Worm (Caenorhabditis elegans) whole organism, L1 larva: ENCODE measurements around the gene K09G1.1.

Source experiments
- C16A3.4 ChIP-seq: fragments of 150-350 bp; optimal IDR thresholded peaks from 2 replicates; lab custom pipeline; 2014; ENCODE audit warnings: missing biosample characterization, missing genetic modification characterization
- C34B4.2 ChIP-seq: sonication (generic microtip); optimal IDR thresholded peaks from 2 replicates; lab custom pipeline; 2017; ENCODE audit warnings: mild to moderate bottlenecking, missing genetic modification characterization, missing compliant biosample characterization
- F16B12.6 ChIP-seq: fragments of 150-350 bp; optimal IDR thresholded peaks from 2 replicates; lab custom pipeline; 2014; ENCODE audit warnings: missing biosample characterization, missing genetic modification characterization
- alr-1 ChIP-seq: fragments of 200-800 bp; sonication (Bioruptor generic); optimal IDR thresholded peaks from 2 replicates; lab custom pipeline; 2018; ENCODE audit warnings: borderline replicate concordance, mild to moderate bottlenecking, missing genetic modification characterization, missing compliant biosample characterization
- aly-2 ChIP-seq: fragments of 150-350 bp; optimal IDR thresholded peaks from 2 replicates; lab custom pipeline; 2014; ENCODE audit warnings: missing biosample characterization, missing genetic modification characterization
- ama-1 ChIP-seq: fragments of 150-350 bp; optimal IDR thresholded peaks from 2 replicates; lab custom pipeline; 2014
- blmp-1 ChIP-seq: fragments of 150-350 bp; optimal IDR thresholded peaks from 2 replicates; lab custom pipeline; 2014; ENCODE audit warnings: missing biosample characterization, missing genetic modification characterization
- ceh-63 ChIP-seq: fragments of 200-800 bp; sonication (Bioruptor generic); optimal IDR thresholded peaks from 2 replicates; lab custom pipeline; 2018; ENCODE audit warnings: mild to moderate bottlenecking, missing genetic modification characterization, missing compliant biosample characterization
- ceh-8 ChIP-seq: fragments of 200-800 bp; sonication (Bioruptor generic); optimal IDR thresholded peaks from 2 replicates; lab custom pipeline; 2018; ENCODE audit warnings: mild to moderate bottlenecking, missing genetic modification characterization, moderate library complexity, missing compliant biosample characterization
- ceh-82 ChIP-seq, 3 experiments: fragments of 150-350 bp in 1 of 3; sonication (generic microtip) in 2 of 3; optimal IDR thresholded peaks; 2 replicates each; lab custom pipeline; 2014 to 2017; ENCODE audit warnings: missing biosample characterization in 3 of 3, missing genetic modification characterization in 3 of 3
- ceh-90 ChIP-seq: sonication (generic microtip); optimal IDR thresholded peaks from 2 replicates; lab custom pipeline; 2016; ENCODE audit warnings: missing genetic modification characterization, missing compliant biosample characterization
- dpl-1 ChIP-seq, 3 experiments: fragments of 150-350 bp in 2 of 3; sonication (generic microtip) in 1 of 3; optimal IDR thresholded peaks; 2 replicates each; lab custom pipeline; 2014 to 2017; ENCODE audit warnings: missing biosample characterization in 3 of 3, missing genetic modification characterization in 3 of 3, missing genetic modification reagents in 3 of 3
- egl-13 ChIP-seq: sonication (generic microtip); optimal IDR thresholded peaks from 2 replicates; lab custom pipeline; 2016; ENCODE audit warnings: missing genotype, missing genetic modification reagents, missing genetic modification characterization, missing compliant biosample characterization
- egl-27 ChIP-seq, 2 experiments: fragments of 150-350 bp in 1 of 2; sonication (generic microtip); optimal IDR thresholded peaks; 3 replicates each; lab custom pipeline; 2017 to 2018; ENCODE audit warnings: missing biosample characterization in 2 of 2, missing genetic modification characterization in 2 of 2, missing genetic modification reagents in 2 of 2
- ets-5 ChIP-seq: fragments of 200-800 bp; sonication (Bioruptor generic); IDR thresholded peaks from 2 replicates; pipeline ENCODE4 v1.3.6; 2022; ENCODE audit warnings: missing genetic modification characterization, missing compliant biosample characterization
- fkh-10 ChIP-seq: sonication (generic microtip); optimal IDR thresholded peaks from 2 replicates; lab custom pipeline; 2017; ENCODE audit warnings: missing biosample characterization, missing genetic modification reagents, missing genetic modification characterization
- fos-1 ChIP-seq: fragments of 150-350 bp; optimal IDR thresholded peaks from 2 replicates; lab custom pipeline; 2014; ENCODE audit warnings: missing biosample characterization, missing genetic modification characterization
- hlh-17 ChIP-seq: fragments of 200-800 bp; sonication (Bioruptor generic); optimal IDR thresholded peaks from 2 replicates; lab custom pipeline; 2018; ENCODE audit warnings: missing genetic modification characterization, mild to moderate bottlenecking, missing compliant biosample characterization, moderate library complexity, borderline replicate concordance
- irx-1 ChIP-seq: sonication (generic microtip); optimal IDR thresholded peaks from 2 replicates; lab custom pipeline; 2016; ENCODE audit warnings: missing genetic modification characterization, missing compliant biosample characterization
- isw-1 ChIP-seq: fragments of 200-800 bp; sonication (Bioruptor generic); IDR thresholded peaks from 2 replicates; pipeline ENCODE4 v1.3.6; 2022; ENCODE audit warnings: missing genetic modification characterization, missing compliant biosample characterization
- jun-1 ChIP-seq: fragments of 150-350 bp; optimal IDR thresholded peaks from 2 replicates; lab custom pipeline; 2014; ENCODE audit warnings: missing biosample characterization, missing genetic modification reagents, missing genetic modification characterization
- lin-13 ChIP-seq: fragments of 150-350 bp; optimal IDR thresholded peaks from 2 replicates; lab custom pipeline; 2014; ENCODE audit warnings: missing biosample characterization, missing genetic modification reagents, missing genetic modification characterization
- lin-14 ChIP-seq: fragments of 200-800 bp; sonication (Bioruptor generic); optimal IDR thresholded peaks from 2 replicates; lab custom pipeline; 2018; ENCODE audit warnings: mild to moderate bottlenecking, missing genetic modification characterization, moderate library complexity, missing compliant biosample characterization
- lin-15B ChIP-seq: fragments of 150-350 bp; sonication (generic microtip); optimal IDR thresholded peaks from 3 replicates; lab custom pipeline; 2014; ENCODE audit warnings: missing biosample characterization, missing genetic modification characterization
- lin-35 ChIP-seq, 2 experiments: fragments of 150-350 bp; optimal IDR thresholded peaks; 2 replicates each; lab custom pipeline; 2014; ENCODE audit warnings: missing biosample characterization in 2 of 2, missing genetic modification characterization in 2 of 2, missing genetic modification reagents in 2 of 2
- lir-3 ChIP-seq: sonication (generic microtip); optimal IDR thresholded peaks from 2 replicates; lab custom pipeline; 2016; ENCODE audit warnings: mild to moderate bottlenecking, missing genetic modification characterization, moderate library complexity, missing compliant biosample characterization; ENCODE audit not compliant: poor library complexity
- lsy-2 ChIP-seq, 2 experiments: fragments of 150-350 bp; optimal IDR thresholded peaks; 2 replicates each; lab custom pipeline; 2014; ENCODE audit warnings: missing biosample characterization in 2 of 2, missing genetic modification characterization in 2 of 2
- mef-2 ChIP-seq: fragments of 150-350 bp; optimal IDR thresholded peaks from 2 replicates; lab custom pipeline; 2014; ENCODE audit warnings: missing biosample characterization, missing genetic modification characterization
- nhr-11 ChIP-seq: fragments of 150-350 bp; optimal IDR thresholded peaks from 2 replicates; lab custom pipeline; 2014; ENCODE audit warnings: missing biosample characterization, missing genetic modification characterization
- nhr-12 ChIP-seq: sonication (generic microtip); optimal IDR thresholded peaks from 2 replicates; lab custom pipeline; 2017; ENCODE audit warnings: missing biosample characterization, missing genetic modification characterization
- nhr-20 ChIP-seq: sonication (generic microtip); optimal IDR thresholded peaks from 2 replicates; lab custom pipeline; 2016; ENCODE audit warnings: mild to moderate bottlenecking, missing genetic modification characterization, missing compliant biosample characterization
- nhr-28 ChIP-seq: fragments of 150-350 bp; optimal IDR thresholded peaks from 2 replicates; lab custom pipeline; 2014; ENCODE audit warnings: missing biosample characterization, missing genetic modification characterization
- nhr-71 ChIP-seq: sonication (generic microtip); optimal IDR thresholded peaks from 2 replicates; lab custom pipeline; 2016; ENCODE audit warnings: mild to moderate bottlenecking, missing genetic modification characterization, moderate library complexity, missing compliant biosample characterization
- nhr-76 ChIP-seq: sonication (generic microtip); optimal IDR thresholded peaks from 2 replicates; lab custom pipeline; 2017; ENCODE audit warnings: missing biosample characterization, missing genetic modification characterization
- nhr-77 ChIP-seq: fragments of 150-350 bp; optimal IDR thresholded peaks from 2 replicates; lab custom pipeline; 2014; ENCODE audit warnings: missing biosample characterization, missing genetic modification characterization
- nhr-90 ChIP-seq: sonication (generic microtip); optimal IDR thresholded peaks from 2 replicates; lab custom pipeline; 2016; ENCODE audit warnings: mild to moderate bottlenecking, missing genetic modification characterization, missing compliant biosample characterization; ENCODE audit not compliant: poor library complexity
- pag-3 ChIP-seq: sonication (generic microtip); optimal IDR thresholded peaks from 2 replicates; lab custom pipeline; 2017; ENCODE audit warnings: missing genetic modification characterization, mild to moderate bottlenecking, missing compliant biosample characterization, antibody characterized with exemption, borderline replicate concordance; ENCODE audit not compliant: insufficient read depth
- pax-3 ChIP-seq: fragments of 200-800 bp; sonication (Bioruptor generic); optimal IDR thresholded peaks from 2 replicates; lab custom pipeline; 2018; ENCODE audit warnings: mild to moderate bottlenecking, missing genetic modification characterization, moderate library complexity, missing compliant biosample characterization
- rnt-1 ChIP-seq: sonication (generic microtip); optimal IDR thresholded peaks from 2 replicates; lab custom pipeline; 2016; ENCODE audit warnings: mild to moderate bottlenecking, missing genetic modification characterization, moderate library complexity, missing compliant biosample characterization
- snpc-4 ChIP-seq: fragments of 150-350 bp; optimal IDR thresholded peaks from 2 replicates; lab custom pipeline; 2014; ENCODE audit warnings: missing biosample characterization, missing genetic modification characterization
- snu-23 ChIP-seq: sonication (generic microtip); optimal IDR thresholded peaks from 2 replicates; lab custom pipeline; 2016; ENCODE audit warnings: missing genetic modification characterization, missing compliant biosample characterization
- swsn-7 ChIP-seq: sonication (generic microtip); optimal IDR thresholded peaks from 2 replicates; lab custom pipeline; 2016; ENCODE audit warnings: missing genetic modification characterization, missing compliant biosample characterization
- tbx-2 ChIP-seq: sonication (generic microtip); optimal IDR thresholded peaks from 2 replicates; lab custom pipeline; 2016; ENCODE audit warnings: missing genetic modification characterization, missing compliant biosample characterization
- unc-30 ChIP-seq: sonication (generic microtip); optimal IDR thresholded peaks from 2 replicates; lab custom pipeline; 2017; ENCODE audit warnings: missing biosample characterization, missing genetic modification characterization
- unc-62 ChIP-seq: fragments of 150-350 bp; optimal IDR thresholded peaks from 2 replicates; lab custom pipeline; 2014; ENCODE audit warnings: missing biosample characterization, missing genetic modification reagents, missing genetic modification characterization
- unc-86 ChIP-seq: sonication (generic microtip); optimal IDR thresholded peaks from 2 replicates; lab custom pipeline; 2016; ENCODE audit warnings: missing genetic modification characterization, missing compliant biosample characterization
- unc-98 ChIP-seq: fragments of 200-800 bp; sonication (Bioruptor generic); IDR thresholded peaks from 2 replicates; pipeline ENCODE4 v1.3.6; 2022; ENCODE audit warnings: missing genetic modification characterization, missing compliant biosample characterization
- xbp-1 ChIP-seq: sonication (generic microtip); optimal IDR thresholded peaks from 2 replicates; lab custom pipeline; 2016; ENCODE audit warnings: missing genetic modification characterization, missing compliant biosample characterization
- zag-1 ChIP-seq: fragments of 150-350 bp; optimal IDR thresholded peaks from 2 replicates; lab custom pipeline; 2014; ENCODE audit warnings: missing biosample characterization, missing genetic modification characterization
- ztf-4 ChIP-seq: fragments of 150-350 bp; optimal IDR thresholded peaks from 2 replicates; lab custom pipeline; 2014; ENCODE audit warnings: missing biosample characterization, missing genetic modification characterization

The K09G1.1 gene

DNA sequence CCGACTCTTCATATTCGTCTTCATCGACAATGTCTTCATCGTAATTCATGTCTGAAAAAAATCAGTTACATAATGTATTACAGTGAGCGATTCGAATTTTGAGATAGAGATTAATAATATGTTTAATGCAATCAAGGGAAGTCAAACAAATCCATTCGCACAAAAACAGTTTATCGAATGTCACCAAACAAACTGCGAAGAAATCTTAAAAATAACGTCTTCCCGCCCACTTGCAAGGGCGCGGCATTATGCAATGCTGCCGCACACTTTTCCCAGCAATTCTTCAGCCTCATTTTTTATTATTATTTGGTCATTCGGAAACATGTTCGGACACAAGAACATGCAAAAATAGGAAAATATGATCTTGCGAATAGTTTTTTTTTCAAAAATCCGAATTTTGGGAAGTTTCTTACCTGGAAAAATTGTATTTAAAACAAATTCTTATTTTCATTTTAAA is 39.1 kb upstream of the K09G1.1 start, which contains the start of gene mdf-1 (continued):
- TF ChIP-seq nhr-77 (tag; lab: Kevin White, UChicago) (no peak), lin-15B (peak; percentile 65), dpl-1 (GFP tag; optimal IDR thresholded peaks at IDR 0.05; lab: Kevin White, UChicago) (peak; percentile 85 to 93 (median 89)), fkh-10 (GFP tag; lab: Kevin White, UChicago) (no peak), pag-3 (tag; lab: Kevin White, UChicago) (no peak), nhr-28 (tag; lab: Kevin White, UChicago) (no peak), C34B4.2 (tag; lab: Kevin White, UChicago) (no peak), ets-5 (GFP tag; lab: Robert Waterston, UW) (no peak), zag-1 (tag; lab: Kevin White, UChicago) (no peak), unc-30 (tag; lab: Kevin White, UChicago) (no peak), irx-1 (tag; lab: Kevin White, UChicago) (peak; percentile 40), F16B12.6 (tag; lab: Kevin White, UChicago) (peak; percentile 10), nhr-76 (tag; lab: Kevin White, UChicago) (no peak), unc-98 (GFP tag; lab: Robert Waterston, UW) (no peak), lin-14 (GFP tag; lab: Kevin White, UChicago) (peak; percentile 77), nhr-20 (peak; percentile 75), ztf-4 (tag; lab: Kevin White, UChicago) (peak; percentile 24), C16A3.4 (tag; lab: Kevin White, UChicago) (peak; percentile 85), lin-13 (GFP tag; lab: Kevin White, UChicago) (peak; percentile 62), ceh-8 (GFP tag; lab: Kevin White, UChicago) (peak; percentile 34), alr-1 (tag; lab: Kevin White, UChicago) (no peak), ceh-63 (GFP tag; lab: Kevin White, UChicago) (no peak), snpc-4 (peak; percentile 35), hlh-17 (GFP tag; lab: Kevin White, UChicago) (no peak), nhr-90 (peak; percentile 68), fos-1 (tag; lab: Kevin White, UChicago) (no peak), unc-62 (GFP tag; lab: Kevin White, UChicago) (no peak), lsy-2 (tag; optimal IDR thresholded peaks at IDR 0.05; lab: Kevin White, UChicago) (peak; percentile 59 to 81), xbp-1 (tag; lab: Kevin White, UChicago) (peak; percentile 60), egl-27 (tag; optimal IDR thresholded peaks at IDR 0.05; lab: Kevin White, UChicago) (no peak), ceh-82 (tag; optimal IDR thresholded peaks at IDR 0.05; lab: Kevin White, UChicago) (peak; percentile 14 to 68 (median 43)), nhr-12 (no peak), ama-1 (lab: Kevin White, UChicago) (peak; percentile 29), swsn-7 (tag; lab: Kevin White, UChicago) (peak; percentile 67)

DNA sequence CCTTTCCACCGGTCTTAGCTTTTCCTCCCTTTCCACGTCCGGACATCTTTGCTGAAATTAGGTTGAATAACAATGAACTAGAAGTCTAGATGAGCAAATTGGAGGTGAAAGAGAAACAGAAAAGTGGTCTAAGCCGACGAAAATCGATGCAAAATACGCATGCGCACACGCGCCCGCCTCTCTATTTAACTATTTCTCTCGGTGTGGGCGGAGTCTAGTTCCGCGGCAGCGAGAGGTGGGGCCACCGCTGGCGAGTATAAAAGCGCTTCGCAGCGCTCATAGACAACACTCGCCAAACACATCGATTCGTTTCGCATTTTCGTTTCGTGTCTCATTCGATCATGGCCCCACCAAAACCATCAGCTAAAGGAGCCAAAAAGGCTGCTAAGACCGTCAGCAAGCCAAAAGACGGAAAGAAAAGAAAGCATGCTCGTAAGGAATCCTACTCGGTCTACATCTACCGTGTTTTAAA is 38.1 kb upstream of the K09G1.1 start, which contains the start of the genes his-35 and his-41:
his-35 (minus strand) TSS at position 51 of the 472 bp plus-strand sequence.
his-41 (plus strand) TSS at position 299 of the 472 bp plus-strand sequence.
- no peak for TF ChIP-seq nhr-11 (tag; lab: Kevin White, UChicago)
- TF ChIP-seq aly-2 (tag; lab: Kevin White, UChicago), result no peak
- TF ChIP-seq lin-14 (GFP tag; lab: Kevin White, UChicago), result peak; percentile 75
- peak; percentile 72 for TF ChIP-seq jun-1
- peak; percentile 7 for TF ChIP-seq pax-3 (tag; lab: Kevin White, UChicago)
- TF ChIP-seq snu-23 (GFP tag; lab: Kevin White, UChicago), result peak; percentile 75
- TF ChIP-seq nhr-71 (tag; lab: Kevin White, UChicago), result peak; percentile 83
- TF ChIP-seq tbx-2 (tag; lab: Kevin White, UChicago), result peak; percentile 69
- no peak for TF ChIP-seq mef-2 (tag; lab: Kevin White, UChicago)
- no peak for TF ChIP-seq unc-98 (GFP tag; lab: Robert Waterston, UW)
- TF ChIP-seq alr-1 (tag; lab: Kevin White, UChicago), result no peak
- TF ChIP-seq lir-3 (tag; lab: Kevin White, UChicago), result no peak
- TF ChIP-seq unc-86 (tag; lab: Kevin White, UChicago), result peak; percentile 59
- peak; percentile 31; the same call in 1 of the 2 replicates for TF ChIP-seq isw-1 (GFP tag; lab: Robert Waterston, UW)
- TF ChIP-seq C34B4.2 (tag; lab: Kevin White, UChicago), result no peak
- no peak for TF ChIP-seq blmp-1 (tag; lab: Kevin White, UChicago)
- TF ChIP-seq rnt-1 (tag; lab: Kevin White, UChicago), result peak; percentile 42
- peak; percentile 22 to 57 for TF ChIP-seq lin-35 (GFP tag; optimal IDR thresholded peaks at IDR 0.05; lab: Kevin White, UChicago)
- peak; percentile 72 for TF ChIP-seq egl-13 (tag; lab: Kevin White, UChicago)
- peak; percentile 74 for TF ChIP-seq xbp-1 (tag; lab: Kevin White, UChicago)
- no peak for TF ChIP-seq pag-3 (tag; lab: Kevin White, UChicago)
- no peak for TF ChIP-seq ceh-90 (tag; lab: Kevin White, UChicago)
- no peak for TF ChIP-seq nhr-12
- TF ChIP-seq ceh-82 (tag; optimal IDR thresholded peaks at IDR 0.05; lab: Kevin White, UChicago), result peak; percentile 41 to 57 (median 54)
